Worm (Caenorhabditis elegans) whole organism, L4/young adult: ENCODE measurements around the gene dyrb-1.

Experiments
- W03F9.2 ChIP-seq: fragments of 150-350 bp; optimal IDR thresholded peaks from 2 replicates; lab custom pipeline; 2014; ENCODE audit warnings: missing biosample characterization, missing genetic modification characterization
- dao-5 ChIP-seq: sonication (generic microtip); optimal IDR thresholded peaks from 2 replicates; lab custom pipeline; 2016; ENCODE audit warnings: missing genotype, missing genetic modification characterization, moderate library complexity, missing compliant biosample characterization
- him-1 ChIP-seq: sonication (generic microtip); optimal IDR thresholded peaks from 2 replicates; lab custom pipeline; 2016; ENCODE audit warnings: missing genotype, missing genetic modification reagents, missing genetic modification characterization, missing compliant biosample characterization

Gene dyrb-1

DNA sequence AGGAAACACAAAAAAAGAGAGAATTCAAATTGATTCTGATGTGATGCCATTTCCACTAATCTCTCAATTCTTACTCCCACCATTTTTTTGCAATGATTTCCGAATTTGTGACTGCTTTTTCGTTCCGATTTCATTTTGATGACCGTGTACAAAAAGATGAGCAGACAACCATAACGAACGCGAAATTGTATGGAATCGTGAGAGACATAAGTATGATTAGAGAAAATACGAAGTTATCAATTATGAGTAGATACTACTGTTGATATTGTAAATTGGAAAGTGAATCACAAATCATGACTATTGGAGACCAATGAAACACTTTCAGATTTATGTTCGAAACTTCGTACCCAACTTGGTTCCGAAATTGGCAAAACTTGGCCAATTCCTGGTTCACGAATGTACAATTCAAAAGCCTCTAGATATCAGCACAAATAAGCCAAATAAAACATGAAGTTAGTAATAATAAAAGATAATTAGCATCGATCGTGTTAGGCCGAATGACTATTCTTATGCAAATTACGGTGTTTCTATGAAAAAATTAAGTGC is 4.6 kb upstream of the dyrb-1 start:
- TF ChIP-seq W03F9.2 (tag; lab: Kevin White, UChicago), result no peak
- no peak for TF ChIP-seq dao-5 (tag; lab: Kevin White, UChicago)
- TF ChIP-seq him-1 (tag; lab: Kevin White, UChicago), result no peak

DNA sequence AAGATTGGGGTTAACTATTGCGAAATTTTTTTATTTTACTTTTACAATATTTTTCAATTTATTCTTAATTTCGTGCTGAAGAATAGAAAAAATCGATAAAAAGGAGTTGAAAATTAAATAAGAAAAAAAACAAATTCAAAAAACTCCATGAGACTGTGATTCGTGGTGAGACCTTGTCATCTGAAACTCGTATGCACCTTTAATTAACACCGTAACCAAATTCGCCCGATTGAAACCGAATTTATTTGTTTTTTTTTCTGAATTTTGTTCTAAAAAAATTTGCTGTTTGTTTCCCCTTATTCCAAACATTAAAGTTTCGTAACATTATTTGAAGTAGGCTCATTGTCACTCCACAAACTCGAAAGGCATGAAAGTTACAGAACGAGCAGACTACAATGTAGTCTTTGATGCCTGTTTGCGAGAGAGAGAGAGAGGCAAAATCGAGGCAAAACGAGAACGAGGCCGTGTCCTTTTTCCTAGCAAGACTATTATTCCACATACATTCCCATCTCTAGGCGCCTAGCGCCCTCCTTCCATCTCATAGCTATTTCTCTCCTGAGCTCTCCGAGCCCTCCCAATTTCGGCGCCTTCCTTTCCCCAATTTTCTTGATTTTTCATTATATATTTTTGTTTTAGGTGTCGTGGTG is 2.1 kb upstream of the dyrb-1 start, which contains the start of gene T24H10.4:
TSS of gene T24H10.4 (plus strand) at position 630 of the 647 bp plus-strand sequence.
- TF ChIP-seq dao-5 (tag; lab: Kevin White, UChicago), result no peak

DNA sequence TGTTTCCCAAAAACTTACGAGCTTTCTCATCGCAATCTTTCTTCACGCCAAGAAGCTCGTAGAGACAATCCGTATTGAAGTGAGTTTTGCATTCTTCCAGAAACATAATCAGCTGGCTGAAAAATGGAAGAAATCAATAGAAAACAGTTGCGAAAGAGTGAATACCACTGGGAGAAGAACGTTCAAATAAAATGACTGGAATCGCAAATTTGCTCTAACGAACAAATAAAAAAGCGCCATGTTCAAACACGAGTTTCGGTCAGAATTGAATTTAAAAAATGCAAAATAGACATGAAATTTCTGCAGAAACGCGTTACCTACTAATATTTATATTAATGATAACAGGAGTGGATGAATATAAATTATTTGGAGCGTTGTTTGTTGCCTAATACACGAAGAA is 1.5 kb upstream of the dyrb-1 start, which contains the start of gene dnj-23:
TSS of gene dnj-23 (minus strand) at position 158 of the 400 bp plus-strand sequence.
- TF ChIP-seq dao-5 (tag; lab: Kevin White, UChicago) (no peak), him-1 (tag; lab: Kevin White, UChicago) (no peak), W03F9.2 (tag; lab: Kevin White, UChicago) (no peak)

DNA sequence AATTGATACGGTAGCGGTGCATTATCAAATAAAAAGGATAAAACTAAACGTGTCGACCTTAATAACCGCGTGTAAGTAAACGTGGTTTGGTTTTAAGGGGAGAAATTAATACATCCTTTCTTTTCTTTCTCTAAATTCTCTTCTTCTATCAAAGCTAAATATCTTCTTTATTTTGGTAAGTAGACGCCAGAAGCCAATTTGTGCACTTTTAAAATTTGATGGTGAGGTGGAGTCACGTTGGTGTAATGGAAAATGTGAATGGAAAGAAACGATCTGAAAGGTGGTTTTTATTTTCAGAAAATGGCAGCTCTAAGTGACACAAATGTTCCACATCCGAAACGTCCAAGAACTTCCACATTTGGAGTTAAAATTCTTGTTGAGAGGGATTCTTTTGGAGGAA is 6.1 kb downstream of the dyrb-1 start, which contains the start of gene T24H10.5:
TSS of gene T24H10.5 (plus strand) at position 301 of the 400 bp plus-strand sequence.
- no peak for TF ChIP-seq him-1 (tag; lab: Kevin White, UChicago)
- no peak for TF ChIP-seq W03F9.2 (tag; lab: Kevin White, UChicago)
- TF ChIP-seq dao-5 (tag; lab: Kevin White, UChicago), result no peak

DNA sequence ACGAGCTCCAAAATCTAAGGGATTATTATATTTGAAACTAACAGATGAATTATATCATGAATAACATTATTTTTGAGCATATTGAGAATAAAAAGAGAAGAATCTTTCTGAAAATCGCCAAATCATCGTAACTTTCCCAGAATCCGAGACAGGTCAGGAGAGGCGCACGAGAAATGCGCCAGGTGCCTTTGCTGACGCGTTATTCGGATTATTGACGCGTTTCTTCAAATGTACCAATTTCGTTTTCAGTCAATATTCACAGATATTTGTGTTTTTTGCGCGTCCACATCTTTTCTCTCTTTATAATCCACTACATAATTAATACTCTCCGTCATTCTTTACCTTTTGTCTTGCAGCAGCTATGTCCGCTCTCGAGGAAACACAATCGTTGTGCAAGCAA is 7.9 kb downstream of the dyrb-1 start, which contains the start of gene T24H10.1:
TSS of gene T24H10.1 (plus strand) at position 355 of the 400 bp plus-strand sequence.
- peak; percentile 45 for TF ChIP-seq him-1 (tag; lab: Kevin White, UChicago)
- no peak for TF ChIP-seq dao-5 (tag; lab: Kevin White, UChicago)
- peak; percentile 36 for TF ChIP-seq W03F9.2 (tag; lab: Kevin White, UChicago)

DNA sequence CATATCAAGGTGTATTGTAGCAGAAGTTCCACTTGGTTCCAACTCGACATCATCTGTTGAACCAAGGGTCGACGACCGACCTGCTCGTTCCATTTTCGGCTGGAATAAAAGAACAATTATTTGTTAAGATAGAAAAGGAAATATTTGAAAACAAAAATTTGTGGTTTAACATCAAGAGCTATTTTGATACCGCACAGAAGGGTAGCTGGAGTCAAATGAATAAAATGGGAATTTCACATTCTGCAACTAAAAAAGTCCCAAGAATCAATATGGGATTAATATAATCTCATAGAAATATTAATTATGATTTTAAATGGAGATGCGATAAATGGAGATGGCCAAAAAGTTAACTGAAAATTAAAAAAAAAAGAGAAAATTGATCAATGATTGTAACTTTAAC is 8.4 kb downstream of the dyrb-1 start, which contains the start of gene clh-5:
TSS of gene clh-5 (minus strand) at position 101 of the 400 bp plus-strand sequence.
- no peak for TF ChIP-seq W03F9.2 (tag; lab: Kevin White, UChicago)

DNA sequence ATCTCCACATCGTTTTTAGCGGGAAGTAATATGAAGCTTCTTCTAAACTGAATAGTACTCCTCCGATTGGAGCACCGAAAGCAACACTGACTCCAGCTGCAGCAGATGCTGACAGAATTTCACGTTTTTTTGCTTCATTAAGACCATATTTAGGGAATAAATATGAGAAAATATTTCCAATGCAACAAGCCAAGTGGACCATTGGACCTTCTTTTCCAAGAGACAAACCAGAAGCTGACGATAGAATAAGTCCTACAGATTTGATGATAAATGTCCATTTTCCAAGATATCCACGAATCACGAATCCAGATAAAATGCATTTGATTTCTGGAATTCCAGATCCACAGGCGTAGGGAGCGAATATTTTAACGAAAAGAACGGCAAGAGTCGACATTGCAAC is 9.6 kb downstream of the dyrb-1 start:
- no peak for TF ChIP-seq W03F9.2 (tag; lab: Kevin White, UChicago)

DNA sequence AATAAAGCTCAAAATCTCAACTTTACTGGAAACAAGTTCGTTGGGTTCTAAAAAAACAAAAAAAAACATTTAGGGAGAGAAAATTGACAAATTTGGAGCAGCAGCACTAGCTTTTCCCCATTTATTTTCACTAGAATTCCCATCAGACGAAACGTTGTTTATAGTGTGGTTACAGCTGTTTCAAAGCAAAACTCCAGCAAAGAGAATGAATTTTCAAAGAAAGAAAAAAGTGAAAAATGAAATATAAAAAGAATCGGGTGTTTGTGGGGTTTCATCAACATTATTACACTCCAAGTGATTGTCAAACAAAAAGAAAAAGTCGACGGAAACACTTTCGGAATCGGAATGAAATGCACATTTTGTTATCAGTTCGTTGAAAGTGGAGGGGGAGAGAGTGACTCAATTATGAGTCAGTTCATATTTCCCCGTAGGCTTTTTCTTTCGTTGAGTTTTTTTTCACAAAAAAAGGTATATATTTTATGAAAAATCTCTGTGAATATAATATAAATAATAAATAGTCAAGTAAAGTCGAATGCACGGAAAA is 12.6 kb downstream of the dyrb-1 start:
- TF ChIP-seq dao-5 (tag; lab: Kevin White, UChicago) (no peak), him-1 (tag; lab: Kevin White, UChicago) (no peak), W03F9.2 (tag; lab: Kevin White, UChicago) (peak; percentile 42)

DNA sequence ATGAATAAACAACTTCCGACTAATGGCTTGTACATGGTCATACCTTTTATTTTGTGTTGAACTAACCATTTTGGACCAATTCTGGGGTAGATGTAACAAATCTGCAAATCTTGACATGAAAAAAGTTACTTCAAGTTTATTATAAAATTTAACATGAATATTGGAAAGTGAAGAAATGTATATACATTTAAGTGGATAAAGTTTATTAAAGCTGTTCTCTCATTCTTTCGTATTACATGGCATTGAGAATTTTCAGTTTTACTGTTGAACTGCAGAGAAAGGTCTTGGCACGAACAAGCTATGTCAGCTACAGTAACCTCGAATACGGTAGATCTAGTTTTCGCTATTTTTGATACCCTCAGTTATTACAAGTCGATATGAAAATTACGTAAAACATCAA is 13.4 kb downstream of the dyrb-1 start, which contains the start of gene C07H4.1:
TSS of gene C07H4.1 (minus strand) at position 101 of the 400 bp plus-strand sequence.
- TF ChIP-seq W03F9.2 (tag; lab: Kevin White, UChicago), result no peak
- no peak for TF ChIP-seq him-1 (tag; lab: Kevin White, UChicago)
- TF ChIP-seq dao-5 (tag; lab: Kevin White, UChicago), result no peak

DNA sequence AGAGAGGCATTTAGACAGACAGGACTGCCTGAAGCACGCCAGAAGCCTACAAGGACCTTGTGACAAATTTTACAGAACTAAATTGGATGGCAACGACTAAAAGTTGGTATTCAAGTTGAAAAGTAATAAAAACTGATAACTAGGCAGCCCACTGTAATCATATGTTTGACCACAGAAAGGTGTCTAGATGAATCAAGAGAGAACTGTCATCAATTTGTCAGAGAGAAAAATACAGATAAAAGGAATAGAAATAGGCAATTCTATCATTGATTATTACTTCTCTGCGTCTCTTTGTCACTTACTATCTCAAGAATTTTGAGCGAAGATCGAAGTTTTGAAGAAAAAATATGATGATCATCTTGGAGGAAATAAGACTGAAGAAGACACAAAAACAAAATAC is 14.0 kb downstream of the dyrb-1 start:
- TF ChIP-seq dao-5 (tag; lab: Kevin White, UChicago) (no peak), him-1 (tag; lab: Kevin White, UChicago) (no peak), W03F9.2 (tag; lab: Kevin White, UChicago) (no peak)

DNA sequence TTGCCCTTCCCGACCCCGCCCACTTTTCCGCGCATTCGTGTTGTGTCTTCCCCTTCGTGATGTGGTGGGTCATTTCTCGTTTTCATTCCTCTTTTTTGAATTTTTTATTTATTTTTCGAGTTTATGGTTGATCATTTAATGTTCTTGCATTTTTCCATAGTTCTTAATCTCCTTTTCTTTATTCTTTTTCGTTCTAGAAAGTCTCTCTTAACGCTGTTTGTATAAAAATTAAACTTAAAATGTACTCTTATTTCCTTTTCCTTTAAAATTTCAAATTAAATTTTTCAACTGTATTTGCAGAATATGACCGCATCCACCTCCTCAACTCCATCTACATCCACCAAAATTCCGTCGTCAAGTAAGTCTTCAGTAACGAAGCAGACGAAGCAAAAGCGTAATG is 20.6 kb downstream of the dyrb-1 start, which contains the start of gene hlh-3:
TSS of gene hlh-3 (plus strand) at position 301 of the 400 bp plus-strand sequence.
- TF ChIP-seq him-1 (tag; lab: Kevin White, UChicago) (no peak), W03F9.2 (tag; lab: Kevin White, UChicago) (no peak), dao-5 (tag; lab: Kevin White, UChicago) (no peak)

DNA sequence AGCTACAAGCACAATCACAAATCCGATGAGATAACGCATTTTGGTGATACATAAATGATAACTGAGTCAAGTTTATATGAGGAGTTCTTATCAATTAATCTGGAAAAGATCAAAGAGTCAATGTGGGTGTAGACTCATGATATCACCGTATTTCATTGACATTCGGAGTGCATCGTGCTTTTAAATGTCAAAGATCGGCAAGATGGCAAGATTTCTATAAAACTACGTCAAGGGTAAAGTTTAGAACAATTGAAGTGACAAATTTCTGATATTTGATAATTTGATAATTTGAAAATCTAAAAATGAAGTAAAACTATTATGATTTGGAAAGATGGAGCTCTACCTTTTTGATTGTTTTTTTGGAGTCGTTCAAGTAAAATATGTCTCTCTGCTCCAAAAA is 23.9 kb downstream of the dyrb-1 start, which contains the start of gene sysm-1:
TSS of gene sysm-1 (minus strand) at position 101 of the 400 bp plus-strand sequence.
- no peak for TF ChIP-seq dao-5 (tag; lab: Kevin White, UChicago)
- no peak for TF ChIP-seq him-1 (tag; lab: Kevin White, UChicago)

DNA sequence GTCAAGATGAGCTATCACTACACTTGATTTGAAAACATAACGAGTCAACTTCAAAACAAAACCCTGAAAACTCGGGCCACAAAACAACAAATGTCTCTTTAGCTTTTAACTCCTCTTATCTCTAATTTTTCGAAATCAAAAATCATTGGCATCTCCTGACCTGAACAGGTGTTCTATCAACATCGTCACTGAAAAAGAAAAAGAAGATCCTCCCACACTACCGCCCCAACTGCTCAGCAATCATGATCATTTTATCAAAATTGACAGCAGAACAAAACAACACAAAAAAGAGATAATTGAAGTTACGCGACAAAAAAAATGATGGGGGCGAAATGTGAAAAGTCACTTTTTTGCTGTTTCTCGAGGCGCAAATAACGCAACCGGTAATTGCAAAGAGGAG is 28.6 kb downstream of the dyrb-1 start:
- TF ChIP-seq dao-5 (tag; lab: Kevin White, UChicago) (no peak), W03F9.2 (tag; lab: Kevin White, UChicago) (no peak), him-1 (tag; lab: Kevin White, UChicago) (no peak)
